Fruit fly (Drosophila melanogaster) whole organism, embryonic: ENCODE results near the gene Fpgs1.
A peak's percentile ranks its signal among the peaks of the same experiment; 100 is the strongest.

Experiments
- Asciz ChIP-seq: fragments of 200-800 bp; sonication (Bioruptor generic); optimal IDR thresholded peaks from 2 replicates; lab custom pipeline; 2017; ENCODE audit warnings: missing biosample characterization, mild to moderate bottlenecking, missing genetic modification characterization, missing genetic modification reagents
- B-H1 ChIP-seq: fragments of 200-800 bp; sonication (Bioruptor generic); IDR thresholded peaks from 3 replicates; pipeline ENCODE4 v1.3.6; 2022; ENCODE audit warnings: missing biosample characterization, missing genetic modification characterization
- CG10366 ChIP-seq: fragments of 200-800 bp; sonication (Bioruptor generic); IDR thresholded peaks from 2 replicates; pipeline ENCODE4 v1.3.6; 2022; ENCODE audit warnings: missing biosample characterization, missing genetic modification characterization
- CG11398 ChIP-seq: fragments of 200-800 bp; sonication (Bioruptor generic); optimal IDR thresholded peaks from 2 replicates; lab custom pipeline; 2016; ENCODE audit warnings: missing biosample characterization, missing genetic modification characterization
- CG12071 ChIP-seq: fragments of 200-800 bp; sonication (Bioruptor generic); optimal IDR thresholded peaks from 3 replicates; lab custom pipeline; 2018; ENCODE audit warnings: missing biosample characterization, mild to moderate bottlenecking, missing genetic modification characterization
- CG12104 ChIP-seq: fragments of 200-800 bp; sonication (Bioruptor generic); optimal IDR thresholded peaks from 3 replicates; lab custom pipeline; 2016; ENCODE audit warnings: missing biosample characterization, missing genetic modification characterization
- CG13775 ChIP-seq: fragments of 200-800 bp; sonication (Bioruptor generic); optimal IDR thresholded peaks from 3 replicates; lab custom pipeline; 2017; ENCODE audit warnings: missing biosample characterization, mild to moderate bottlenecking, missing genetic modification characterization
- CG13894 ChIP-seq: fragments of 200-800 bp; sonication (Bioruptor generic); optimal IDR thresholded peaks from 3 replicates; lab custom pipeline; 2018; ENCODE audit warnings: missing biosample characterization, mild to moderate bottlenecking, missing genetic modification characterization, moderate library complexity
- CG16863 ChIP-seq: fragments of 200-800 bp; sonication (Bioruptor generic); optimal IDR thresholded peaks from 3 replicates; lab custom pipeline; 2016; ENCODE audit warnings: missing biosample characterization, missing genetic modification characterization
- CG17829 ChIP-seq: fragments of 200-800 bp; optimal IDR thresholded peaks from 2 replicates; lab custom pipeline; 2019; ENCODE audit warnings: missing biosample characterization, mild to moderate bottlenecking, missing genetic modification characterization, moderate library complexity
- CG34224 ChIP-seq: fragments of 200-800 bp; sonication (Bioruptor generic); IDR thresholded peaks from 3 replicates; pipeline ENCODE4 v1.3.6; 2022; ENCODE audit warnings: missing biosample characterization, missing genetic modification characterization; ENCODE audit not compliant: partially characterized antibody
- CG3995 ChIP-seq: fragments of 200-800 bp; sonication (Bioruptor generic); optimal IDR thresholded peaks from 3 replicates; lab custom pipeline; 2016; ENCODE audit warnings: missing biosample characterization, missing genetic modification characterization
- CG4730 ChIP-seq: fragments of 200-800 bp; sonication (Bioruptor generic); IDR thresholded peaks from 2 replicates; pipeline ENCODE4 v1.3.6; 2022; ENCODE audit warnings: missing biosample characterization, missing genetic modification characterization
- CG6765 ChIP-seq: fragments of 200-800 bp; sonication (Bioruptor generic); optimal IDR thresholded peaks from 3 replicates; lab custom pipeline; 2017; ENCODE audit warnings: missing biosample characterization, mild to moderate bottlenecking, missing genetic modification characterization
- CG7271 ChIP-seq: fragments of 200-800 bp; sonication (Bioruptor generic); optimal IDR thresholded peaks from 2 replicates; lab custom pipeline; 2018; ENCODE audit warnings: missing biosample characterization, mild to moderate bottlenecking, missing genetic modification characterization, moderate library complexity
- CG7556 ChIP-seq: fragments of 200-800 bp; sonication (Bioruptor generic); optimal IDR thresholded peaks from 2 replicates; lab custom pipeline; 2017; ENCODE audit warnings: missing biosample characterization, mild to moderate bottlenecking, missing genetic modification characterization
- CG7839 ChIP-seq: fragments of 200-800 bp; sonication (Bioruptor generic); optimal IDR thresholded peaks from 3 replicates; lab custom pipeline; 2018; ENCODE audit warnings: missing biosample characterization, mild to moderate bottlenecking, missing genetic modification characterization, moderate library complexity
- CG8089 ChIP-seq: fragments of 200-800 bp; sonication (Bioruptor generic); optimal IDR thresholded peaks from 3 replicates; lab custom pipeline; 2016; ENCODE audit warnings: missing biosample characterization, missing genetic modification characterization
- CG8388 ChIP-seq: fragments of 200-800 bp; sonication (Bioruptor generic); optimal IDR thresholded peaks from 2 replicates; lab custom pipeline; 2019; ENCODE audit warnings: missing biosample characterization, mild to moderate bottlenecking, missing genetic modification characterization, moderate library complexity
- CG9437 ChIP-seq: fragments of 200-800 bp; sonication (Bioruptor generic); optimal IDR thresholded peaks from 2 replicates; lab custom pipeline; 2018; ENCODE audit warnings: missing biosample characterization, mild to moderate bottlenecking, missing genetic modification characterization
- D19B ChIP-seq: fragments of 200-800 bp; sonication (Bioruptor generic); optimal IDR thresholded peaks from 2 replicates; lab custom pipeline; 2017; ENCODE audit warnings: missing biosample characterization, mild to moderate bottlenecking, missing genetic modification characterization
- Drgx ChIP-seq: fragments of 200-800 bp; sonication (Bioruptor generic); IDR thresholded peaks from 2 replicates; pipeline ENCODE4 v1.3.6; 2022; ENCODE audit warnings: missing biosample characterization, missing genetic modification characterization
- Ets97D ChIP-seq: fragments of 200-800 bp; sonication (Bioruptor generic); optimal IDR thresholded peaks from 3 replicates; lab custom pipeline; 2016; ENCODE audit warnings: missing biosample characterization, missing genetic modification characterization
- HLH54F ChIP-seq: fragments of 200-800 bp; sonication (Bioruptor generic); optimal IDR thresholded peaks from 3 replicates; lab custom pipeline; 2016; ENCODE audit warnings: missing biosample characterization, missing genetic modification characterization
- Hey ChIP-seq: fragments of 200-800 bp; sonication (Bioruptor generic); optimal IDR thresholded peaks from 3 replicates; lab custom pipeline; 2018; ENCODE audit warnings: missing biosample characterization, mild to moderate bottlenecking, missing genetic modification characterization
- Lpt ChIP-seq: fragments of >200 bp; optimal IDR thresholded peaks from 2 replicates; lab custom pipeline; 2018; ENCODE audit warnings: missing biosample characterization, missing genetic modification characterization
- MTF-1 ChIP-seq: fragments of 200-800 bp; sonication (Bioruptor generic); optimal IDR thresholded peaks from 2 replicates; lab custom pipeline; 2018; ENCODE audit warnings: missing biosample characterization, mild to moderate bottlenecking, missing genetic modification characterization, borderline replicate concordance
- Nf-YB ChIP-seq: fragments of 200-800 bp; sonication (Bioruptor generic); optimal IDR thresholded peaks from 3 replicates; lab custom pipeline; 2019; ENCODE audit warnings: missing biosample characterization, mild to moderate bottlenecking, missing genetic modification characterization, moderate library complexity
- Oaz ChIP-seq: fragments of 200-800 bp; sonication (Bioruptor generic); IDR thresholded peaks from 2 replicates; pipeline ENCODE4 v1.3.6; 2022; ENCODE audit warnings: missing biosample characterization, missing genetic modification characterization
- Poxn ChIP-seq: fragments of 200-800 bp; sonication (Bioruptor generic); IDR thresholded peaks from 2 replicates; pipeline ENCODE4 v1.3.6; 2022; ENCODE audit warnings: missing biosample characterization, missing genetic modification characterization
- Ravus ChIP-seq: fragments of 200-800 bp; sonication (Bioruptor generic); IDR thresholded peaks from 2 replicates; pipeline ENCODE4 v1.3.6; 2022; ENCODE audit warnings: missing biosample characterization, missing genetic modification characterization
- ab ChIP-seq: fragments of 200-800 bp; sonication (Bioruptor generic); optimal IDR thresholded peaks from 2 replicates; lab custom pipeline; 2016; ENCODE audit warnings: missing biosample characterization, missing genetic modification characterization
- dpn ChIP-seq, 2 experiments: fragments of 200-800 bp; sonication (Bioruptor generic); optimal IDR thresholded peaks; 3 replicates each; lab custom pipeline; 2016; ENCODE audit warnings: missing biosample characterization in 2 of 2, missing genetic modification characterization in 2 of 2
- dysf ChIP-seq: fragments of 200-800 bp; sonication (Bioruptor generic); IDR thresholded peaks from 3 replicates; pipeline ENCODE4 v1.3.6; 2022; ENCODE audit warnings: missing biosample characterization, missing genetic modification characterization
- fd3F ChIP-seq: fragments of 200-800 bp; sonication (Bioruptor generic); optimal IDR thresholded peaks from 2 replicates; lab custom pipeline; 2018; ENCODE audit warnings: missing biosample characterization, mild to moderate bottlenecking, missing genetic modification characterization, moderate library complexity
- gce ChIP-seq: fragments of 200-800 bp; sonication (Bioruptor generic); IDR thresholded peaks from 3 replicates; pipeline ENCODE4 v1.3.6; 2022; ENCODE audit warnings: missing biosample characterization, missing genetic modification characterization
- grau ChIP-seq: fragments of 200-800 bp; optimal IDR thresholded peaks from 3 replicates; lab custom pipeline; 2019; ENCODE audit warnings: missing biosample characterization, mild to moderate bottlenecking, missing genetic modification characterization, moderate library complexity
- grn ChIP-seq: fragments of 200-800 bp; sonication (Bioruptor generic); optimal IDR thresholded peaks from 3 replicates; lab custom pipeline; 2017; ENCODE audit warnings: missing biosample characterization, missing genetic modification characterization
- lola ChIP-seq, 3 experiments: fragments of >200 bp in 2 of 3; fragments of 200-800 bp in 1 of 3; sonication (Bioruptor generic) in 1 of 3; optimal IDR thresholded peaks; 2 replicates each; lab custom pipeline; 2017 to 2019; ENCODE audit warnings: missing biosample characterization in 3 of 3, missing genetic modification characterization in 3 of 3, mild to moderate bottlenecking in 1 of 3, moderate library complexity in 1 of 3
- maf-S ChIP-seq: fragments of 200-800 bp; sonication (Bioruptor generic); optimal IDR thresholded peaks from 2 replicates; lab custom pipeline; 2016; ENCODE audit warnings: missing biosample characterization, missing genetic modification characterization
- mld ChIP-seq: fragments of 200-800 bp; sonication (Bioruptor generic); IDR thresholded peaks from 3 replicates; pipeline ENCODE4 v1.3.6; 2022; ENCODE audit warnings: missing biosample characterization, missing genetic modification characterization; ENCODE audit not compliant: partially characterized antibody
- nerfin-1 ChIP-seq: fragments of 200-800 bp; sonication (Bioruptor generic); optimal IDR thresholded peaks from 3 replicates; lab custom pipeline; 2019; ENCODE audit warnings: missing biosample characterization, mild to moderate bottlenecking, missing genetic modification characterization, moderate library complexity
- nmo ChIP-seq: fragments of 200-800 bp; sonication (Bioruptor generic); optimal IDR thresholded peaks from 2 replicates; lab custom pipeline; 2018; ENCODE audit warnings: missing biosample characterization, mild to moderate bottlenecking, missing genetic modification characterization, moderate library complexity
- otp ChIP-seq: fragments of 200-800 bp; sonication (Bioruptor generic); IDR thresholded peaks from 3 replicates; pipeline ENCODE4, ENCODE4 v1.3.6; 2022; ENCODE audit warnings: missing biosample characterization, missing genetic modification characterization
- slp2 ChIP-seq: fragments of 200-800 bp; sonication (Bioruptor generic); optimal IDR thresholded peaks from 2 replicates; lab custom pipeline; 2016; ENCODE audit warnings: missing biosample characterization, missing genetic modification characterization
- unpg ChIP-seq: fragments of 200-800 bp; sonication (Bioruptor generic); optimal IDR thresholded peaks from 3 replicates; lab custom pipeline; 2018; ENCODE audit warnings: missing biosample characterization, mild to moderate bottlenecking, missing genetic modification characterization, moderate library complexity
- zf30C ChIP-seq: fragments of 200-800 bp; sonication (Bioruptor generic); optimal IDR thresholded peaks from 3 replicates; lab custom pipeline; 2018; ENCODE audit warnings: missing biosample characterization, mild to moderate bottlenecking, missing genetic modification characterization
- zfh1 ChIP-seq: fragments of 200-800 bp; sonication (Bioruptor generic); IDR thresholded peaks from 3 replicates; pipeline ENCODE4 v1.3.6; 2022; ENCODE audit warnings: missing biosample characterization, missing genetic modification characterization

The Fpgs1 gene

dm6 chrX:12583870-12584390 lies 27.7 kb upstream of the Fpgs1 start (continued):
- TF ChIP-seq zfh1 (no peak), gce (GFP tag; lab: Robert Waterston, UW) (no peak), Asciz (GFP tag; lab: Kevin White, UChicago) (no peak), CG8388 (GFP tag; lab: Kevin White, UChicago) (peak; percentile 47), Oaz (GFP tag; lab: Robert Waterston, UW) (no peak), HLH54F (no peak), CG13894 (tag; lab: Kevin White, UChicago) (peak; percentile 25), otp (no peak), grn (no peak), slp2 (GFP tag; lab: Kevin White, UChicago) (no peak), Poxn (GFP tag; lab: Robert Waterston, UW) (no peak), nerfin-1 (tag; lab: Kevin White, UChicago) (peak; percentile 56), grau (peak; percentile 15), maf-S (no peak), CG13775 (no peak)

DNA sequence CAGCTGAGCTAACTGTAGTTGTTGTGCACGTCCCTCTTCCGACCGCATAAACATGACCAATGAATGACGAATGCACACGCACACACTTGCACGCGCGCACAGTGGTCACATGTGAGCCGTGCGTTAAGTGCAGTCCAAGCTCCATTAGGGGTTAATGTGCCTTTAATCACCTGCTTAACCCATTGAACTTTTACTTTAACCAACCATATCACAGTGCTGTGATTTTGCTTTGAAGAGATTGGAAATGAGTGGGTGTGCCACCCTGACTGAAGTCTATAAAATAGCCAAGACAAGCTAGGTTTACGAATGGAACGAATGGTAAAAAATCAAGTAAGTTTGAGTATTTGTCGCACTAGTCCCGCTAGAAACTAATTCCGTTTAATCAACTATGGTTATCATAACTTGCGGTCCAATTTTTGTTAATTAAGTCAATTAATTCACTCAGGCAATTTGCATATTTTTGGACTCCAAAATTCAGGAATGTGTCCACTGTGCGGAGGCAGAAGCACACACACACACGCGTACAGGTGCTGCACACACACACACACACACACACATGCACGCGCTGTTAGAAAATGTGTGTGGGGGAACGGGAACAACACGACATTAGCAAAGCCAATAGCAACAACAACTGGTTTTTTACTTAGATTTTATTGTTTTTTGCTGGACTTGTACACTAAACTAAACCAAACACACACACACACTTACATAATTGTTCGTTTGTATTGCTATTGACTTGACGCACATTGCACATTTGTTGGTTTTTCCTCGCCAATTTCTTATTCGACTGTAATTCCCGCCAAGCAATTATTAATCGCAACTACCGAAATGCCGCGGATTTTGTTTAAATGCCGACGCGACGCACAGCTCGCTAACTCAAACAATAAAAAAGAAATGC lies 20.2 kb upstream of the Fpgs1 start:
- TF ChIP-seq CG16863 (peak; percentile 46), CG13775 (peak; percentile 59), HLH54F (peak; percentile 1), CG17829 (tag; lab: Kevin White, UChicago) (peak; percentile 47), CG9437 (GFP tag; lab: Kevin White, UChicago) (peak; percentile 45), CG11398 (GFP tag; lab: Kevin White, UChicago) (peak; percentile 49), unpg (GFP tag; lab: Kevin White, UChicago) (peak; percentile 38), Ravus (GFP tag; lab: Robert Waterston, UW) (no peak), CG3995 (no peak), CG12104 (GFP tag; lab: Kevin White, UChicago) (peak; percentile 48), dysf (GFP tag; lab: Robert Waterston, UW) (0 out of 3 replicates have a peak, but pooled peaks have one; percentile 41), CG34224 (GFP tag; lab: Robert Waterston, UW) (no peak), B-H1 (GFP tag; lab: Robert Waterston, UW) (no peak), D19B (GFP tag; lab: Kevin White, UChicago) (no peak), zf30C (no peak), Hey (no peak), CG7839 (tag; lab: Kevin White, UChicago) (peak; percentile 50), CG12071 (GFP tag; lab: Kevin White, UChicago) (no peak), fd3F (GFP tag; lab: Kevin White, UChicago) (no peak), dpn (GFP tag; optimal IDR thresholded peaks at IDR 0.05; lab: Kevin White, UChicago) (peak; percentile 27 to 44), mld (GFP tag; lab: Robert Waterston, UW) (no peak), lola (GFP tag; optimal IDR thresholded peaks at IDR 0.05; lab: Kevin White, UChicago) (peak in 1 of 3 experiments; percentile 68), nmo (GFP tag; lab: Kevin White, UChicago) (peak; percentile 63), CG7271 (tag; lab: Kevin White, UChicago) (no peak), Nf-YB (peak; percentile 46), Lpt (no peak), CG7556 (GFP tag; lab: Kevin White, UChicago) (peak; percentile 69), CG4730 (GFP tag; lab: Robert Waterston, UW) (no peak), Ets97D (GFP tag; lab: Kevin White, UChicago) (no peak), MTF-1 (GFP tag; lab: Kevin White, UChicago) (no peak), CG10366 (GFP tag; lab: Robert Waterston, UW) (no peak), Drgx (GFP tag; lab: Robert Waterston, UW) (peak; percentile 11; the same call in 1 of the 2 replicates), CG8089 (GFP tag; lab: Kevin White, UChicago) (peak; percentile 11), ab (no peak), CG6765 (GFP tag; lab: Kevin White, UChicago) (no peak)
